Worm (Caenorhabditis elegans): ENCODE measurements around the gene F21A3.3.

DNA sequence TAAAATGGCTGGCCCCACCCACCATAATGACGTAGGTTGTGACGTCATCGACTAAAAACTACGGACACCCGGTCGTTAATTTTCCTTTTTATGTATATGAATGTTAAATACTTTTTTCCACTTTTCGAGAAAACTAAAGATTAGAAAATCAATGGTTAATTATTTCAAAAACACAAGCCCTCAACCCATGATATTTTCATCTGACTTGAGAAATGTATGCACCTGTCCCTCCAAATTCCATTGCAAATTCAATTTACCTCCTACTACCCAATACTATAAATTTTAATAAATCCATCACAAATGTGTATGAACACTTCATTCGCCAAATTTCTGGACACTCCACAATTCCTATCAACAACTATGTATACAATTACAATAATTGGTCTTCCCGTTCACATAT, 11.6 kb downstream of the F21A3.3 start, which contains the start of gene srh-276:
- TF ChIP-seq him-1 (tag; optimal IDR thresholded peaks at IDR 0.05) (no peak), W03F9.2 (tag; optimal IDR thresholded peaks at IDR 0.05) (no peak)
